Worm (Caenorhabditis elegans): ENCODE data around the gene ipla-1.

ipla-1 gene

DNA sequence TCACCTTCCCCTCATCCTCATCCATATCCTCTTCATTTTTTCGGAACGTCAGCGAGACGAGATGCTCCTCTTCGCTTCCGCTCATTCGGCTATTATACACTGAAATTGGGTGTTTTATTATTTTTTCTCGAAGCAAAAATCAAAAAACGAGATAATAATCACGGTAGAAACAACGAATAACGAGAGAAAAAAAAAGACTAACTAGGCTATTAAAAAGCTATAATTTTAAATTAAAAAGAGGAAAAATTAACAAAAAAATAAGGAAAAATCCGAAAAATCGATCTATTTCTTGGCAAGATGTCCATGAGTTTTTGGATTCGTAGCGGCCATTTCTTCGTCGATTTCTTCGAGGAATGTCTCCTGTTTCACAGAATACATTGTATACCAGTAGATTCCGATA lies at the start of gene ipla-1:
ipla-1 (minus strand) TSS at position 101 of the 400 bp plus-strand sequence.
- TF ChIP-seq W03F9.2 (tag; optimal IDR thresholded peaks at IDR 0.05) (no peak), dao-5 (tag; optimal IDR thresholded peaks at IDR 0.05) (no peak), him-1 (tag; optimal IDR thresholded peaks at IDR 0.05) (no peak)

DNA sequence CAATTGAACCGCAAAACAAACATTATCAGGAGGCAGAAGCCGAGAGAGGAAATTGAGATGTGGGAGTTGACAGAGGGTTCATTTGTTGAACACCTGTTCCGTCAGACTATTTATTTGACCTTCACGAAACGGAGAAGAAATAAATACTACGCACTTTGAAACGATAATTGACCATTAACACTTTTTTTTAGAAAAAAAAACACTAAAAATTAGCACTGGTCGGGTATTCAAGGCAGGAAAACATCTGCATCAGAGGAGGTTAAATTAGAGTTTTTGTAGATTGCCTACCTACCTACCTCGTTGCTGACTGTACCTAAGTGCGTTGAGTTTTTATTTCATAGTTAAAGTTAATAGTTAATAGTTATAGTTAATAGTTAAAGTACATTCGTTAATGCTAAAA lies 48.9 kb upstream of the ipla-1 start:
- no peak for TF ChIP-seq him-1 (tag; optimal IDR thresholded peaks at IDR 0.05)

DNA sequence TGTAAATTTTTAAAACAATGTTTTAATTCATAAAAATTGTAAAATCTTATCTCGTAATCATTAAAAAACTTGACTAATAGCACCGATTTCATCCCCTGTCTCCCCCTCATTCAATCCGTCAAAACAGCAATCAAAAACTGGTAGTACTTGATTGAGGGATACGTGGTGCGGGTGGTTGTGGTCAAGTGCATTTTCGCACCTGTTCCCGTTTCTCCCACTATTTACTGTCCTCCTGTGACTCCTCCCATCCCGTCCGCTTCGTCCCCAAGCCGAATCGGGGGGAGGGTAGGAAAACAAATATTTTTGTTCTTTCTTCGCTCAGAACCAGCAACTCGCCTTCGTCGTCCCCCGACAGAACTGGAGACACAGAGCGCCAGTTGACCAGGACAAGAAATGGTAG lies 47.6 kb upstream of the ipla-1 start, which contains the start of gene lgc-27:
lgc-27 (plus strand) TSS at position 301 of the 400 bp plus-strand sequence.
- TF ChIP-seq dao-5 (tag; optimal IDR thresholded peaks at IDR 0.05) = no peak
- no peak for TF ChIP-seq W03F9.2 (tag; optimal IDR thresholded peaks at IDR 0.05)
- no peak for TF ChIP-seq him-1 (tag; optimal IDR thresholded peaks at IDR 0.05)

DNA sequence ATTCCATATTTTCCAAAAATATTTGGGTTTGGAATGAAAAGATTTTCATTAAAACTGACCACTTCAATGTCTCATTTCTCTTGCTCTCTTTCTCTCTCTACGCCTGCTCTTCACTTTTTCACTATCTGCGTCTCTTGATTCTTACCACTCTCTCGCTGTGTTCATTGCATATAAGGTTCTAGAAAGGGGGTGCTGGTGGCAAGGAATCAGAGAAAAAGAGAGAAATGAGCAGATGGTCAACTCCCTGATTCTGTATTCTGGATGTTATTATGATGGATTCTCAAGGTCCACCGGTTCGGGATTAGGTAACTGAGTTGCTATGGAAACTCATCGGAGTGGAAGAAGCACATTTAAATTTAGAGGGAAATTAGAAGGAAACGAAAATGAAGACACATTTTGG lies 39.6 kb upstream of the ipla-1 start:
- TF ChIP-seq dao-5 (tag; optimal IDR thresholded peaks at IDR 0.05) = no peak
- no peak for TF ChIP-seq W03F9.2 (tag; optimal IDR thresholded peaks at IDR 0.05)
- no peak for TF ChIP-seq him-1 (tag; optimal IDR thresholded peaks at IDR 0.05)

DNA sequence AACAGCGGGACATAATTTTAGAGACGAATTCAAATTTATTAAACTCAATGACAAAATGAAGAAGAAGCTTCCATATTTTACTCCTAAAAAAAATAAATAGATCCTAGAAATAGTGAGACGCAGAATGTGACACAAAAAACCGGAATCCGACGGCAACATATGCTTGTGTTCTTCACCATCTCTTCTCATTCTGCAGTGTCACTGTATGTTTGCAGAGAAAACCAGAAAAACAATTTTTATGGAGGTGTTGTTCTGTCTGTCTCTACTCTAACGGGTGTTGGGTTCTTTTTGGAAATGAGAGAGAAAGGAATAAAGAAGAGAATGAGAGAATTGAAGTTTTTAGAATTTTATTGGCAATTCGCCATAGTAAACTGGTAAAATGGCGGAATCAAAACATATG lies 37.7 kb upstream of the ipla-1 start:
- TF ChIP-seq him-1 (tag; optimal IDR thresholded peaks at IDR 0.05) (no peak), W03F9.2 (tag; optimal IDR thresholded peaks at IDR 0.05) (no peak), dao-5 (tag; optimal IDR thresholded peaks at IDR 0.05) (no peak)

DNA sequence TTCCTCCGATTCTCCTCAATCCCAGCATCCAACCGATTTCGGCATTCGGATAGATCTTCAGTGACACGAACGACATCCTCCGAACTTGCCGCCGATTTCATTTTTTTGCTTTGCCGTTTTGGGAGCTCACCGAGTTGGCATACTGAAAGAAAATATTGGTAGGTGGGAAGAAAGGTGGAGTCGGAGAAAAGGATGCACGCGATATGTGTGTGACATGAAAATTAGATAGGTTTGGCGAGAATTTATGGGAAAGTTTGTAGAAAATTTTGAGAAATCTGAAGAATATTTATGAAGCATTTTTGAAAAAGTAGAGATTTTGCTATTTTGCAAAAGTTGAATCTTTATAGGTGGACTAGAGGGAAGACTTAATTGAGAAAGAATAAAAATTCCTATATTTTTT lies 37.1 kb upstream of the ipla-1 start, which contains the start of gene che-10:
che-10 (minus strand) TSS at position 101 of the 400 bp plus-strand sequence.
- no peak for TF ChIP-seq him-1 (tag; optimal IDR thresholded peaks at IDR 0.05)
- no peak for TF ChIP-seq dao-5 (tag; optimal IDR thresholded peaks at IDR 0.05)
- no peak for TF ChIP-seq W03F9.2 (tag; optimal IDR thresholded peaks at IDR 0.05)

DNA sequence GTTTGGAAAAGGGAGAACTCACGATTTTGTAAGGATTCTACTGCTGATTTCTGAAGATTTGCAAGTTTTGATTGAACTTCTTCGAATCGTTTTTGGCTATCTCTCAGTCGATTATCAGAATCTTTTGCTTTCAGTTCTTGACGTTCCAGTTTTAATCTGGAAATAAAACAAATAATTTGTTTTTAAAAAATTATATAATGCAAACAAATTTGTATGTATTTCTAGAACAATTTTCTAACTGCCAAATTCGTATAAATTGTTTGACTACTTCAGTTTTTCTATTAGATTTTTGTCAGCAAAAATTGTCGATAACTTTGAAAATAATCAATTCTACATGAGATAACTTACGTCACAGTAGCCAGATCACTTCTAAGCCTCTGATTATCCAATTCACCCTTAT lies 30.3 kb upstream of the ipla-1 start:
- TF ChIP-seq W03F9.2 (tag; optimal IDR thresholded peaks at IDR 0.05) (no peak), him-1 (tag; optimal IDR thresholded peaks at IDR 0.05) (no peak)

DNA sequence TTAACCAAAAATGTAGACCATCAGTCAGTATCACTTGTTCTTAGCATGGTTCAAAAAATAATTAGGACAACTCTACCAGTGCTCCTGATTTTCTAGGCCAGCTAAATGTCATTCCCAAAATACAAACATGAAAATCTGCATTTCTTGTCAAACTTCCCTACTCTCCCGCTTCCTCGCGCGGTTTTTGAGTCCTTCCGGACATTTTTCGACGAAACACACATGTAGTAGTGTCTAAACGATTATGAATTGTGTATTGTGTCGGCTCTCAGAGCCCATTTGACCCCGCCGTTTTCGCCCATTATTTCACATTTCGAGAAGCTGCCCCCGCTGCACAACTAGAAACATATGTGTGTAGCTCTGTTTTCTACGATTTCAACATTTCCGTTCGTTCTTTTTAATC lies 25.4 kb upstream of the ipla-1 start, which contains the start of gene F35D11.1:
F35D11.1 (plus strand) TSS at position 301 of the 400 bp plus-strand sequence.
- TF ChIP-seq him-1 (tag; optimal IDR thresholded peaks at IDR 0.05) (no peak), W03F9.2 (tag; optimal IDR thresholded peaks at IDR 0.05) (no peak), dao-5 (tag; optimal IDR thresholded peaks at IDR 0.05) (no peak)

DNA sequence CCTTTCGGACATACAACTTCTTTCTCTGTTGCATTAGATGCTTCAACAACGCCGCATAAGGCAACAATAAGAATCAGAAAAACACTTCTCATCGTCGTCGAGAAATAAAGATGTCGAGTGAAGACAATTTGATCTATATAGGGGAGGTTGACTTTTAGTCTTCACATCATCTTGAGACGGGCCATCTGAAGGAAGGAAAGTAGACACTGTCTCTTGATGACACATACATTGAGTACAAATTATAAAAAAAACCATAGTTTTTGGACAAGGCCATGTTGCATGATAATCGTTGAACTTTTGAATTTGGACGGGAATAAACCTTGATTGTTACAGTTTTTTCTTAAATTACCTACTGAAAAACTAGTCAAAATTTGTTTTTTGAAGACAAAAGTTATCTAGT lies 20.5 kb upstream of the ipla-1 start, which contains the start of gene clec-139:
clec-139 (minus strand) TSS at position 101 of the 400 bp plus-strand sequence.
- no peak for TF ChIP-seq him-1 (tag; optimal IDR thresholded peaks at IDR 0.05)
- no peak for TF ChIP-seq W03F9.2 (tag; optimal IDR thresholded peaks at IDR 0.05)
- no peak for TF ChIP-seq dao-5 (tag; optimal IDR thresholded peaks at IDR 0.05)

DNA sequence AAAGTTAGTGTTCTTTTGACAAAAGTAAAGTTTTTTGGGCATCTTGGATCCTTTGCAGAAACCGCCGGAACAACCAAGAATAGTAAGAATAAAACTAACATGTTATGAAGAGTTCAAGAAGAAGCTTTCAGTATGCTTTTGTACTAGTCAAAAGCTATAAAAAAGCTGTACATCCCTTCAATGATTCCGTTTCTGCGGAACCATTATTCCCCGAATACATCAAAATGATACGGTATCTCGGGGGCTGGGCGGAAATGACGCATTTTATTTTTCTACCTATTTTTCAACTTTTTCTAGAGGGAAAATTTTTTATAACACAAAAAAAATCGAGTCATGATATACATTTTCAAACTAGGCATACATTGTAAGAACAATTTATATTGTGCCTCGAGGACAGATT lies 18.5 kb upstream of the ipla-1 start, which contains the start of gene clec-138:
clec-138 (minus strand) TSS at position 101 of the 400 bp plus-strand sequence.
- TF ChIP-seq W03F9.2 (tag; optimal IDR thresholded peaks at IDR 0.05) = no peak
- TF ChIP-seq dao-5 (tag; optimal IDR thresholded peaks at IDR 0.05) = no peak
- no peak for TF ChIP-seq him-1 (tag; optimal IDR thresholded peaks at IDR 0.05)

DNA sequence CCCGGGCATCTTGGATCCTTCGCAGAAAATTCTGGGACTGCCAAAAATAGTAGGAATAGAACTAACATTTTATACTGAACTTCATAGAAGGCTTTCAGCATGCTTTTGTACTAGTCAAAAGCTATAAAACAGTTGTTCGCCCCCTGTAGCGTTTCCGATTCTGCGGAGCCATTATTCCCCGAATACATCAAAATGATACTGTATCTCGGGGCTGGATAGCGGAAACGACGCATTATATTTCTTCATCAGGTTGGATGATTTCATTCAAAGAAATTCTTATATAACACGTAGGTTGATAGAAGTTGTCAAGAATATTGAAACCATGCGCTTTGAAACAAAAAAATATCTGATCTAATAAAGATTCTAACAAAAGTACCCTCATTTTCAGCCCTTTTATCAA lies 16.8 kb upstream of the ipla-1 start, which contains the start of gene clec-137:
clec-137 (minus strand) TSS at position 101 of the 400 bp plus-strand sequence.
- TF ChIP-seq dao-5 (tag; optimal IDR thresholded peaks at IDR 0.05) (no peak), W03F9.2 (tag; optimal IDR thresholded peaks at IDR 0.05) (no peak), him-1 (tag; optimal IDR thresholded peaks at IDR 0.05) (no peak)

DNA sequence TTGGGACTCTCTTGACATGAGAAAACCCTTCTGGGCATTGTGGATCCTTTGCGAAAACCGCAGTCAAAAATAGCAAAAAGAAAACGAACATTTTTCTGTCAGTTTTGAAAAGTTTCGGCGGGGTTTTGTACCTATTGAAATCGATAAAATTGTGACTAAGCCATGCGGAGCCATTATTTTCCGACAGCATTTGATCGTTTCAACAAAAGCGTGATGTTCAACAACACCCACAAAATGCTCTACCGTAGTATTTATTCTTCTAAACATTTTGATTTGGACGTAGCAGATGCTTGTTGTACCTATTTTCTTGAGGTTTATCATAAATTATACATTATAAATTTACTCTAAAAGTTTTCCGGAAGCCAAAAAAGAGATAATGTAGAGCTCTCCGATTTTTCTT lies 15.3 kb upstream of the ipla-1 start, which contains the start of gene clec-136:
clec-136 (minus strand) TSS at position 101 of the 400 bp plus-strand sequence.
- TF ChIP-seq him-1 (tag; optimal IDR thresholded peaks at IDR 0.05) = no peak
- TF ChIP-seq W03F9.2 (tag; optimal IDR thresholded peaks at IDR 0.05) = no peak
- TF ChIP-seq dao-5 (tag; optimal IDR thresholded peaks at IDR 0.05) = no peak

DNA sequence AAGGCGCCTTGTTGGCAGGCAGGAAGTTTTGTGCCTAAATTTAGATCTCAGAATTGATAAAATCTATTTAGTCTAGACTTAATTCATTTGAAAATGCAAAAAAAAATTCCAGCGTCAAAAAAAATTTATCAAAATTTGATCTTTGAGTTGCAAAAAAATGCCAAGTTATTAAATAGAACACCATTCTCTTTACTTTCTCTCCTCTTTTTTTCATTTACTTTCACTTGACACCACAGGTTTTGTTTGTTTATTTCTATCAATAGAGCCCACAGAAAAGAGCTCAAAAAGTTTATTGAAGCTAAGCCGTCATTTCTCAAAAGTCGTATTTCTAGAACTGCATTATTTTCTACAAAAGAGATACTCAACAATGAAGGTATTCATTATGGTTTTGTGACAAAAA lies 11.5 kb upstream of the ipla-1 start, which contains the start of gene pqn-35:
pqn-35 (plus strand) TSS at position 301 of the 400 bp plus-strand sequence.
- no peak for TF ChIP-seq him-1 (tag; optimal IDR thresholded peaks at IDR 0.05)
- no peak for TF ChIP-seq dao-5 (tag; optimal IDR thresholded peaks at IDR 0.05)
- no peak for TF ChIP-seq W03F9.2 (tag; optimal IDR thresholded peaks at IDR 0.05)

DNA sequence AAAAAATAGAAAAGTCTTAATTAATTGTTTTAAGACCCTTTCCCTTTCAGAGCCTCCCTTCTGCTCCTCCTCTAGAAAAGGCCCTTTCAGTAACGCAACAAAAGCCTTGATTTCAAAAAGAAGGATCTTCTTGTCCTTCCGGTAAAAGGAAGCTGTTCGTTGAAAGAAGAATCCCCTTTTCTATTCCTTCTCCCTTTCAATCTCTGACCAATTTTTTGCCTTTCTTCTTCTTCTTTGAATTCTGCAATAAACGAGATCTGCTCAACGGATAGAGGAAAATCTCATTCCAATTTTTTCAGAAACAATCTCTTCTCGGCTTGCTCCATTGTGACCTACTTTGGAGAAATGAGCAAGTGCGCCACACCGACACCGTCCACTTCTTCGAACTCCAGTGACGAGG lies 6.9 kb upstream of the ipla-1 start, which contains the start of gene F35D11.3:
F35D11.3 (plus strand) TSS at position 300 of the 400 bp plus-strand sequence.
- TF ChIP-seq W03F9.2 (tag; optimal IDR thresholded peaks at IDR 0.05) (no peak), dao-5 (tag; optimal IDR thresholded peaks at IDR 0.05) (no peak), him-1 (tag; optimal IDR thresholded peaks at IDR 0.05) (no peak)
